Worm (Caenorhabditis elegans): ENCODE measurements around the gene nhr-94.

nhr-94 gene

ce11 chrV:7734909-7735308 lies 48.8 kb upstream of the nhr-94 start, which contains the start of gene clic-1 (continued):
- TF ChIP-seq hpl-2 (GFP tag; optimal IDR thresholded peaks at IDR 0.05): no peak
- TF ChIP-seq unc-98 (GFP tag; IDR thresholded peaks at IDR 0.05): no peak
- TF ChIP-seq C34B4.2 (tag; optimal IDR thresholded peaks at IDR 0.05): no peak
- TF ChIP-seq lin-39 (tag; optimal IDR thresholded peaks at IDR 0.05): no peak
- TF ChIP-seq nhr-77 (tag; optimal IDR thresholded peaks at IDR 0.05): no peak
- TF ChIP-seq alr-1 (tag; optimal IDR thresholded peaks at IDR 0.05; ENCODE audit: borderline replicate concordance): no peak
- TF ChIP-seq zag-1 (tag; optimal IDR thresholded peaks at IDR 0.05): no peak
- TF ChIP-seq sup-37 (GFP tag; optimal IDR thresholded peaks at IDR 0.05): no peak
- TF ChIP-seq lin-35 (GFP tag; optimal IDR thresholded peaks at IDR 0.05): peak; percentile 96 to 98
- TF ChIP-seq nhr-47 (tag; optimal IDR thresholded peaks at IDR 0.05): peak; percentile 68
- TF ChIP-seq swsn-7 (tag; optimal IDR thresholded peaks at IDR 0.05): peak; percentile 62
- TF ChIP-seq zip-4 (GFP tag; optimal IDR thresholded peaks at IDR 0.05): peak; percentile 65
- TF ChIP-seq nhr-90 (tag; optimal IDR thresholded peaks at IDR 0.05; ENCODE audit: poor library complexity): no peak
- no peak for TF ChIP-seq egl-27 (tag; optimal IDR thresholded peaks at IDR 0.05)
- TF ChIP-seq dpl-1 (GFP tag; optimal IDR thresholded peaks at IDR 0.05): peak; percentile 92 to 95 (median 93)
- no peak for TF ChIP-seq elt-2 (tag; optimal IDR thresholded peaks at IDR 0.05)
- TF ChIP-seq efl-3 (GFP tag; optimal IDR thresholded peaks at IDR 0.05): no peak
- no peak for TF ChIP-seq ztf-4 (tag; optimal IDR thresholded peaks at IDR 0.05)
- peak; percentile 4 for TF ChIP-seq nhr-11 (tag; optimal IDR thresholded peaks at IDR 0.05)
- TF ChIP-seq C04F5.9 (tag; optimal IDR thresholded peaks at IDR 0.05): no peak
- TF ChIP-seq nhr-28 (tag; optimal IDR thresholded peaks at IDR 0.05): no peak
- no peak for TF ChIP-seq ets-5 (GFP tag; IDR thresholded peaks at IDR 0.05)
- TF ChIP-seq ztf-11 (tag; optimal IDR thresholded peaks at IDR 0.05): no peak
- TF ChIP-seq mep-1 (tag; optimal IDR thresholded peaks at IDR 0.05): no peak
- no peak for TF ChIP-seq mab-9 (GFP tag; IDR thresholded peaks at IDR 0.05)
- TF ChIP-seq skn-1 (tag; optimal IDR thresholded peaks at IDR 0.05): peak; percentile 91
- peak; percentile 13 for TF ChIP-seq unc-130 (tag; optimal IDR thresholded peaks at IDR 0.05)
- peak; percentile 5 for TF ChIP-seq F16B12.6 (tag; optimal IDR thresholded peaks at IDR 0.05)
- peak; percentile 83 to 96 for TF ChIP-seq efl-1 (optimal IDR thresholded peaks at IDR 0.05)
- peak; percentile 96 to 99 for TF ChIP-seq efl-1 (GFP tag; optimal IDR thresholded peaks at IDR 0.05 in 1 of 2)
- TF ChIP-seq aha-1 (tag; optimal IDR thresholded peaks at IDR 0.05): no peak
- TF ChIP-seq lin-15B (tag; optimal IDR thresholded peaks at IDR 0.05): peak; percentile 43
- no peak for TF ChIP-seq hlh-4 (tag; optimal IDR thresholded peaks at IDR 0.05)
- peak; percentile 74 for TF ChIP-seq snu-23 (GFP tag; optimal IDR thresholded peaks at IDR 0.05)
- peak; percentile 60 for TF ChIP-seq blmp-1 (tag; optimal IDR thresholded peaks at IDR 0.05)
- TF ChIP-seq unc-30 (tag; optimal IDR thresholded peaks at IDR 0.05): no peak
- peak; percentile 18 for TF ChIP-seq lir-3 (tag; optimal IDR thresholded peaks at IDR 0.05; ENCODE audit: poor library complexity)
- TF ChIP-seq fkh-8 (tag; optimal IDR thresholded peaks at IDR 0.05): peak; percentile 52
- TF ChIP-seq irx-1 (tag; optimal IDR thresholded peaks at IDR 0.05): peak; percentile 26
- TF ChIP-seq unc-86 (tag; optimal IDR thresholded peaks at IDR 0.05): peak; percentile 58
- TF ChIP-seq mdl-1 (tag; optimal IDR thresholded peaks at IDR 0.05): peak in 1 of 2 experiments; percentile 67
- TF ChIP-seq xbp-1 (tag; optimal IDR thresholded peaks at IDR 0.05): peak; percentile 70
- no peak for TF ChIP-seq unc-62 (GFP tag; optimal IDR thresholded peaks at IDR 0.05)
- TF ChIP-seq nhr-85 (tag): peak; percentile 80
- peak; percentile 3 for TF ChIP-seq fkh-10 (GFP tag; optimal IDR thresholded peaks at IDR 0.05)
- no peak for TF ChIP-seq ceh-90 (tag; optimal IDR thresholded peaks at IDR 0.05)
- TF ChIP-seq pqm-1 (tag; optimal IDR thresholded peaks at IDR 0.05): no peak
- no peak for TF ChIP-seq tlp-1 (tag; optimal IDR thresholded peaks at IDR 0.05)
- TF ChIP-seq nhr-12 (tag; optimal IDR thresholded peaks at IDR 0.05): no peak
- TF ChIP-seq snpc-4 (tag; optimal IDR thresholded peaks at IDR 0.05): peak; percentile 38
- no peak for TF ChIP-seq ces-1 (GFP tag; optimal IDR thresholded peaks at IDR 0.05)
- TF ChIP-seq mef-2 (tag; optimal IDR thresholded peaks at IDR 0.05): no peak
- TF ChIP-seq ceh-63 (GFP tag; optimal IDR thresholded peaks at IDR 0.05): no peak
- peak; percentile 63 for TF ChIP-seq rnt-1 (tag; optimal IDR thresholded peaks at IDR 0.05)
- peak; percentile 57 for TF ChIP-seq nhr-20 (tag; optimal IDR thresholded peaks at IDR 0.05)
